Fruit fly (Drosophila melanogaster) whole organism, embryonic: ENCODE results near the gene Sec15.

Experiments used
- Abd-B ChIP-seq: fragments of 200-800 bp; sonication (Bioruptor generic); optimal IDR thresholded peaks from 2 replicates; lab custom pipeline; 2018; ENCODE audit warnings: missing biosample characterization, mild to moderate bottlenecking, missing genetic modification characterization, moderate library complexity
- Atf3 ChIP-seq: fragments of 200-800 bp; sonication (Bioruptor generic); optimal IDR thresholded peaks from 3 replicates; lab custom pipeline; 2016; ENCODE audit warnings: missing biosample characterization, missing genetic modification characterization
- C15 ChIP-seq: fragments of 200-800 bp; sonication (Bioruptor generic); IDR thresholded peaks from 3 replicates; pipeline ENCODE4 v1.3.6; 2022; ENCODE audit warnings: missing biosample characterization, missing genetic modification characterization
- CG10147 ChIP-seq: fragments of 200-800 bp; sonication (Bioruptor generic); optimal IDR thresholded peaks from 2 replicates; lab custom pipeline; 2019; ENCODE audit warnings: missing biosample characterization, mild to moderate bottlenecking, missing genetic modification characterization, moderate library complexity
- CG10209 ChIP-seq: fragments of 200-800 bp; sonication (Bioruptor generic); optimal IDR thresholded peaks from 3 replicates; lab custom pipeline; 2017; ENCODE audit warnings: missing biosample characterization, mild to moderate bottlenecking, missing genetic modification characterization, missing genetic modification reagents
- CG10321 ChIP-seq: fragments of 200-800 bp; sonication (Bioruptor generic); IDR thresholded peaks from 2 replicates; pipeline ENCODE4 v1.3.6; 2022; ENCODE audit warnings: missing biosample characterization, missing genetic modification characterization
- CG11085 ChIP-seq: fragments of 200-800 bp; sonication (Bioruptor generic); IDR thresholded peaks from 2 replicates; pipeline ENCODE4 v1.3.6; 2022; ENCODE audit warnings: missing biosample characterization, missing genetic modification characterization
- CG15011 ChIP-seq: fragments of 200-800 bp; sonication (Bioruptor generic); optimal IDR thresholded peaks from 3 replicates; lab custom pipeline; 2018; ENCODE audit warnings: missing biosample characterization, mild to moderate bottlenecking, missing genetic modification characterization
- CG1603 ChIP-seq: fragments of 200-800 bp; sonication (Bioruptor generic); optimal IDR thresholded peaks from 2 replicates; lab custom pipeline; 2019; ENCODE audit warnings: missing biosample characterization, mild to moderate bottlenecking, missing genetic modification characterization, moderate library complexity
- CG17829 ChIP-seq: fragments of 200-800 bp; optimal IDR thresholded peaks from 2 replicates; lab custom pipeline; 2019; ENCODE audit warnings: missing biosample characterization, mild to moderate bottlenecking, missing genetic modification characterization, moderate library complexity
- CG31224 ChIP-seq: fragments of 200-800 bp; sonication (Bioruptor generic); IDR thresholded peaks from 2 replicates; pipeline ENCODE4 v1.3.6; 2022; ENCODE audit warnings: missing biosample characterization, missing genetic modification characterization
- CG33213 ChIP-seq: fragments of 200-800 bp; sonication (Bioruptor generic); optimal IDR thresholded peaks from 3 replicates; lab custom pipeline; 2016; ENCODE audit warnings: missing biosample characterization, missing genetic modification characterization
- CG6272 ChIP-seq: fragments of 200-800 bp; sonication (Bioruptor generic); IDR thresholded peaks from 2 replicates; pipeline ENCODE4 v1.3.6; 2022; ENCODE audit warnings: missing biosample characterization, missing genetic modification characterization
- CG9876 ChIP-seq: fragments of 200-800 bp; sonication (Bioruptor generic); optimal IDR thresholded peaks from 2 replicates; lab custom pipeline; 2016; ENCODE audit warnings: missing biosample characterization, missing genetic modification characterization
- Chrac-16 ChIP-seq: fragments of 200-800 bp; sonication (Bioruptor generic); optimal IDR thresholded peaks from 3 replicates; lab custom pipeline; 2016; ENCODE audit warnings: missing biosample characterization, missing genetic modification characterization
- Dek ChIP-seq: fragments of 200-800 bp; sonication (Bioruptor generic); optimal IDR thresholded peaks from 3 replicates; lab custom pipeline; 2019; ENCODE audit warnings: missing biosample characterization, mild to moderate bottlenecking, missing genetic modification characterization, moderate library complexity
- HLH4C ChIP-seq: fragments of 200-800 bp; sonication (Bioruptor generic); IDR thresholded peaks from 3 replicates; pipeline ENCODE4 v1.3.6; 2022; ENCODE audit warnings: missing biosample characterization, missing genetic modification characterization; ENCODE audit not compliant: partially characterized antibody
- HLH54F ChIP-seq: fragments of 200-800 bp; sonication (Bioruptor generic); optimal IDR thresholded peaks from 3 replicates; lab custom pipeline; 2016; ENCODE audit warnings: missing biosample characterization, missing genetic modification characterization
- MBD-R2 ChIP-seq: fragments of 200-800 bp; sonication (Bioruptor generic); IDR thresholded peaks from 2 replicates; pipeline ENCODE4 v1.3.6; 2022; ENCODE audit warnings: missing biosample characterization, missing genetic modification characterization
- Med ChIP-seq: fragments of 200-800 bp; sonication (Bioruptor generic); peaks from one replicate; lab custom pipeline; 2016; ENCODE audit warnings: missing biosample characterization, missing genetic modification characterization, mild to moderate bottlenecking, inconsistent platforms, moderate library complexity
- Pdp1 ChIP-seq, 2 experiments: fragments of 200-800 bp; sonication (Bioruptor generic); optimal IDR thresholded peaks; 3 replicates each; lab custom pipeline; 2016; ENCODE audit warnings: missing biosample characterization in 2 of 2, missing genetic modification characterization in 2 of 2, mild to moderate bottlenecking in 1 of 2, moderate library complexity in 1 of 2
- Ptx1 ChIP-seq: fragments of 200-800 bp; sonication (Bioruptor generic); IDR thresholded peaks from 2 replicates; pipeline ENCODE4 v1.3.6; 2022; ENCODE audit warnings: missing biosample characterization, missing genetic modification characterization
- Taf1 ChIP-seq: fragments of 200-800 bp; sonication (Bioruptor generic); IDR thresholded peaks from 2 replicates; pipeline ENCODE4 v1.3.6; 2022; ENCODE audit warnings: missing biosample characterization, missing genetic modification characterization
- Trl ChIP-seq, 3 experiments: fragments of >200 bp in 2 of 3; fragments of 200-800 bp in 1 of 3; sonication (Bioruptor generic) in 1 of 3; optimal IDR thresholded peaks; 2 replicates in 1 of 3; 3 replicates in 2 of 3; lab custom pipeline; 2016 to 2017; ENCODE audit warnings: missing biosample characterization in 1 of 3, missing genetic modification characterization in 1 of 3
- ato ChIP-seq: fragments of 200-800 bp; sonication (Bioruptor generic); IDR thresholded peaks from 2 replicates; pipeline ENCODE4 v1.3.6; 2022; ENCODE audit warnings: missing biosample characterization, missing genetic modification characterization; ENCODE audit not compliant: partially characterized antibody
- bsh ChIP-seq, 2 experiments: fragments of 200-800 bp; sonication (Bioruptor generic); optimal IDR thresholded peaks; 2 replicates each; lab custom pipeline; 2017 to 2018; ENCODE audit warnings: mild to moderate bottlenecking in 2 of 2, missing biosample characterization in 2 of 2, missing genetic modification characterization in 2 of 2, moderate library complexity in 1 of 2
- cas ChIP-seq: fragments of 200-800 bp; sonication (Bioruptor generic); IDR thresholded peaks from 2 replicates; pipeline ENCODE4 v1.3.6; 2022; ENCODE audit warnings: missing biosample characterization, missing genetic modification characterization
- disco-r ChIP-seq: fragments of 200-800 bp; sonication (Bioruptor generic); optimal IDR thresholded peaks from 2 replicates; lab custom pipeline; 2016; ENCODE audit warnings: missing biosample characterization, missing genetic modification characterization
- exex ChIP-seq: fragments of 200-800 bp; sonication (Bioruptor generic); optimal IDR thresholded peaks from 4 replicates; lab custom pipeline; 2018; ENCODE audit warnings: missing biosample characterization, mild to moderate bottlenecking, missing genetic modification characterization, moderate library complexity
- eyg ChIP-seq: fragments of 200-800 bp; sonication (Bioruptor generic); optimal IDR thresholded peaks from 3 replicates; lab custom pipeline; 2016; ENCODE audit warnings: missing biosample characterization, missing genetic modification characterization
- hb ChIP-seq: fragments of 200-800 bp; sonication (Bioruptor generic); IDR thresholded peaks from 3 replicates; pipeline ENCODE4 v1.3.6; 2022; ENCODE audit warnings: missing biosample characterization, missing genetic modification characterization; ENCODE audit not compliant: partially characterized antibody
- inv ChIP-seq: fragments of 200-800 bp; sonication (Bioruptor generic); IDR thresholded peaks from 2 replicates; pipeline ENCODE4 v1.3.6; 2022; ENCODE audit warnings: missing biosample characterization, missing genetic modification characterization; ENCODE audit not compliant: partially characterized antibody
- maf-S ChIP-seq: fragments of 200-800 bp; sonication (Bioruptor generic); optimal IDR thresholded peaks from 2 replicates; lab custom pipeline; 2016; ENCODE audit warnings: missing biosample characterization, missing genetic modification characterization
- nerfin-1 ChIP-seq: fragments of 200-800 bp; sonication (Bioruptor generic); optimal IDR thresholded peaks from 3 replicates; lab custom pipeline; 2019; ENCODE audit warnings: missing biosample characterization, mild to moderate bottlenecking, missing genetic modification characterization, moderate library complexity
- p53 ChIP-seq: fragments of 200-800 bp; sonication (Bioruptor generic); optimal IDR thresholded peaks from 2 replicates; lab custom pipeline; 2016; ENCODE audit warnings: missing biosample characterization, missing genetic modification characterization
- pfk ChIP-seq: fragments of 200-800 bp; sonication (Bioruptor generic); optimal IDR thresholded peaks from 2 replicates; lab custom pipeline; 2018; ENCODE audit warnings: missing biosample characterization, mild to moderate bottlenecking, missing genetic modification characterization, moderate library complexity
- prd ChIP-seq, 3 experiments: fragments of >200 bp in 2 of 3; fragments of 200-800 bp in 1 of 3; sonication (Bioruptor generic) in 1 of 3; optimal IDR thresholded peaks in 2 of 3; IDR thresholded peaks in 1 of 3; 2 replicates in 2 of 3; 3 replicates in 1 of 3; pipeline versions ENCODE4 v1.3.6 to Lab custom; 2017 to 2022; ENCODE audit warnings: missing biosample characterization in 1 of 3, missing genetic modification characterization in 1 of 3
- sens ChIP-seq: fragments of 200-800 bp; sonication (Bioruptor generic); peaks from one replicate; lab custom pipeline; 2016; ENCODE audit warnings: missing biosample characterization, missing genetic modification characterization
- seq ChIP-seq: fragments of 200-800 bp; sonication (Bioruptor generic); IDR thresholded peaks from 2 replicates; pipeline ENCODE4 v1.3.6; 2022; ENCODE audit warnings: missing biosample characterization, missing genetic modification characterization
- slp2 ChIP-seq: fragments of 200-800 bp; sonication (Bioruptor generic); optimal IDR thresholded peaks from 2 replicates; lab custom pipeline; 2016; ENCODE audit warnings: missing biosample characterization, missing genetic modification characterization
- sna ChIP-seq: fragments of 200-800 bp; sonication (Bioruptor generic); IDR thresholded peaks from 2 replicates; pipeline ENCODE4 v1.3.6; 2022; ENCODE audit warnings: missing biosample characterization, missing genetic modification characterization; ENCODE audit not compliant: partially characterized antibody
- sob ChIP-seq: fragments of 200-800 bp; sonication (Bioruptor generic); IDR thresholded peaks from 2 replicates; pipeline ENCODE4 v1.3.6; 2022; ENCODE audit warnings: missing biosample characterization, missing genetic modification characterization
- tll ChIP-seq, 2 experiments: fragments of 200-800 bp in 1 of 2; fragments of >200 bp in 1 of 2; sonication (Bioruptor generic) in 1 of 2; optimal IDR thresholded peaks; 2 replicates each; lab custom pipeline; 2017 to 2019; ENCODE audit warnings: missing biosample characterization in 2 of 2, missing genetic modification characterization in 2 of 2, mild to moderate bottlenecking in 1 of 2, moderate library complexity in 1 of 2
- trh ChIP-seq: fragments of 200-800 bp; sonication (Bioruptor generic); optimal IDR thresholded peaks from 2 replicates; lab custom pipeline; 2016; ENCODE audit warnings: missing biosample characterization, missing genetic modification characterization
- unpg ChIP-seq: fragments of 200-800 bp; sonication (Bioruptor generic); optimal IDR thresholded peaks from 3 replicates; lab custom pipeline; 2018; ENCODE audit warnings: missing biosample characterization, mild to moderate bottlenecking, missing genetic modification characterization, moderate library complexity
- vvl ChIP-seq: fragments of 200-800 bp; sonication (Bioruptor generic); IDR thresholded peaks from 2 replicates; pipeline ENCODE4 v1.3.6; 2022; ENCODE audit warnings: missing biosample characterization, missing genetic modification characterization

Gene Sec15

DNA sequence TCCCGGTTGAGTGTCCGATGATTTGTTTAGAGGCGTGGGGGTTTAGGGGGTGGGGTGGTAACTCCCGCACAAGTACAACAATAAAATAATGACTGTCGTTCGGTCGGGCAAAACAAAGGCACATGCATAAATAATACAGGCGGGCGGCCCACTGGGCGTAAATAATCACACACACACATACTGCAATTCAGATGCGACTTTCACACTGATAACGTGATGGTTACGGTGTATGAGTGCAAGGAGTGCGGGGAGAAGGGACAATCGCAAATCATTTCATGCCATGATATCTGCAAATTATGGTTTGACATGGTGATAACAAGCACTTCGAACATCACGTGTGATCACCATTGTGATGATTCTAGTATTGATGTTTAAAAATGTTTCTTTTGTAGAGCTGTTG lies 42.3 kb upstream of the Sec15 start (continued):
- TF ChIP-seq eyg (GFP tag; lab: Kevin White, UChicago): no peak
- TF ChIP-seq sens (GFP tag; lab: Kevin White, UChicago): peak; percentile 8
- no peak for TF ChIP-seq bsh (GFP tag; optimal IDR thresholded peaks at IDR 0.05; lab: Kevin White, UChicago)
- peak; percentile 14 for TF ChIP-seq Med (GFP tag; lab: Kevin White, UChicago)
- no peak for TF ChIP-seq slp2 (GFP tag; lab: Kevin White, UChicago)
- TF ChIP-seq sob: no peak

DNA sequence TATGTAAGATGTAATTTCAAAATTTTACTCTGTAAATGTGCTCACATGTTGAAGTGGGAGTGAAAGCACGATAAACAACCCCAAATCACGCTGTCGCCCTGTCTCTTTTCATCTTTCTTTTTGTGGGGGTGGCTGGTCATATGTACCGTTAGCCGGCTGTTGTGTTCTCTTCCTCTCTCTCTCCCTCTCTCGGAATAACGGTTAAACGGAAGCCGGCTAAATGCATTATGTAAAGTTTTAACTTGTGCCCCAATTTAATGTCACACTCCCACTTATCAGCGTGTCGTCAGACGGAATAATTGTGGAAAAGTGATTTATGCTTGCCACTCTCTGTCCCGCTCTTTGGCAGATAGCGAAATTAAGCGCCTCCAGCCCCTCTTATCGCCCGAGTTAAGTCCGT lies 33.6 kb upstream of the Sec15 start:
- TF ChIP-seq Trl (optimal IDR thresholded peaks at IDR 0.05; lab: Kevin White, UChicago): peak in 1 of 2 experiments; percentile 54
- no peak for TF ChIP-seq Trl (GFP tag; optimal IDR thresholded peaks at IDR 0.05; lab: Kevin White, UChicago)
- peak; percentile 73 for TF ChIP-seq seq (GFP tag; lab: Robert Waterston, UW)
- no peak for TF ChIP-seq C15
- peak in 1 of 2 experiments; percentile 71 for TF ChIP-seq Pdp1 (GFP tag; optimal IDR thresholded peaks at IDR 0.05; lab: Kevin White, UChicago)
- peak; percentile 51; the same call in 1 of the 2 replicates for TF ChIP-seq CG10321 (GFP tag; lab: Robert Waterston, UW)
- TF ChIP-seq nerfin-1 (tag; lab: Kevin White, UChicago): peak; percentile 12
- TF ChIP-seq ato (GFP tag; lab: Robert Waterston, UW): 0 out of 2 replicates have a peak, but pooled peaks have one; percentile 18
- TF ChIP-seq Taf1 (GFP tag; lab: Robert Waterston, UW): 0 out of 2 replicates have a peak, but pooled peaks have one; percentile 22
- TF ChIP-seq exex (tag; lab: Kevin White, UChicago): peak; percentile 69
- TF ChIP-seq CG15011 (GFP tag; lab: Kevin White, UChicago): peak; percentile 4
- TF ChIP-seq CG17829 (tag; lab: Kevin White, UChicago): no peak
- no peak for TF ChIP-seq MBD-R2 (GFP tag; lab: Robert Waterston, UW)
- TF ChIP-seq CG6272: no peak

DNA sequence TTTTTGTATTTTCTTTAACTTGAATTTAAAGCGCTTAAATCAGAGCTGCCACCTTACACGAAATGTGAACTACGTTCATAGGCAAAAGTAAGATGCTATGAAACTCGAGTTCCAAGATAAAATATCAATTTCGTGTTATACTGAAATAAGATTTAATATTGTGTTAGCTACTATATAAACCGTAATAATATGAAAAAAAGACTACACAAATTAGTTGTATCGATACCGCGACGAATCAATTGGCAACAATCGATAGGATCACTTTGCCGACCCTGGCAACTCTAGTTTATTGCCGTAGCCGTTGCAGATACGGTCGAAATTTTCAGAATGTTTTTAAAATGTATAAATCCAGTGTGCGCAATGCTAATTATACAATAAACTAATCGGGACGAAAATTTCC lies 32.7 kb upstream of the Sec15 start, which contains the start of gene SNF4Agamma:
Gene SNF4Agamma, plus strand, starts transcription at position 282 of the 400 bp plus-strand sequence.
- 0 out of 2 replicates have a peak, but pooled peaks have one; percentile 37 for TF ChIP-seq vvl (GFP tag; lab: Robert Waterston, UW)
- TF ChIP-seq CG9876 (GFP tag; lab: Kevin White, UChicago): no peak
- TF ChIP-seq Ptx1 (GFP tag; lab: Robert Waterston, UW): 0 out of 2 replicates have a peak, but pooled peaks have one; percentile 38
- TF ChIP-seq CG10147 (GFP tag; lab: Kevin White, UChicago): peak; percentile 24
- peak; percentile 10 for TF ChIP-seq CG33213
- no peak for TF ChIP-seq exex (tag; lab: Kevin White, UChicago)
- peak; percentile 53; the same call in 2 of the 3 replicates for TF ChIP-seq HLH4C (GFP tag; lab: Robert Waterston, UW)
- no peak for TF ChIP-seq tll (GFP tag; optimal IDR thresholded peaks at IDR 0.05; lab: Kevin White, UChicago)
- TF ChIP-seq CG31224 (GFP tag; lab: Robert Waterston, UW): 0 out of 2 replicates have a peak, but pooled peaks have one; percentile 5
- no peak for TF ChIP-seq trh (GFP tag; lab: Kevin White, UChicago)
- TF ChIP-seq CG1603 (tag; lab: Kevin White, UChicago): peak; percentile 1
- TF ChIP-seq hb (GFP tag; lab: Robert Waterston, UW): peak; percentile 51; the same call in 2 of the 3 replicates
- no peak for TF ChIP-seq p53 (GFP tag; lab: Kevin White, UChicago)
- peak; percentile 11 for TF ChIP-seq HLH54F (GFP tag; lab: Kevin White, UChicago)
- TF ChIP-seq disco-r (GFP tag; lab: Kevin White, UChicago): no peak
- TF ChIP-seq pfk (GFP tag; lab: Kevin White, UChicago): no peak
- no peak for TF ChIP-seq cas (GFP tag; lab: Robert Waterston, UW)
- no peak for TF ChIP-seq CG11085 (GFP tag; lab: Robert Waterston, UW)
- TF ChIP-seq unpg (GFP tag; lab: Kevin White, UChicago): no peak
- TF ChIP-seq Abd-B (GFP tag; lab: Kevin White, UChicago): peak; percentile 70
- peak; percentile 82 for TF ChIP-seq sna (GFP tag; lab: Robert Waterston, UW)
- TF ChIP-seq Dek (tag; lab: Kevin White, UChicago): peak; percentile 32
- TF ChIP-seq Atf3 (GFP tag; lab: Kevin White, UChicago): no peak
- peak; percentile 9 for TF ChIP-seq maf-S
- no peak for TF ChIP-seq CG10209 (GFP tag; lab: Kevin White, UChicago)
- no peak for TF ChIP-seq prd (optimal IDR thresholded peaks at IDR 0.05; lab: Kevin White, UChicago)
- TF ChIP-seq prd (GFP tag; IDR thresholded peaks at IDR 0.05; lab: Robert Waterston, UW): peak; percentile 68
- peak; percentile 68 for TF ChIP-seq inv
- peak; percentile 5 for TF ChIP-seq Chrac-16 (GFP tag; lab: Kevin White, UChicago)
